Worm (Caenorhabditis elegans): Measurements from ENCODE around the gene Y57G11C.33.

Gene Y57G11C.33

ce11 chrIV:14620543-14620942 lies 36.3 kb upstream of the Y57G11C.33 start:
- TF ChIP-seq Y105C5A.15 (GFP tag; IDR thresholded peaks at IDR 0.05), result no peak
- TF ChIP-seq ZK546.5 (tag; optimal IDR thresholded peaks at IDR 0.05), result no peak
- no peak for TF ChIP-seq daf-12 (tag; optimal IDR thresholded peaks at IDR 0.05)
- no peak for TF ChIP-seq madf-5 (GFP tag; IDR thresholded peaks at IDR 0.05)
- no peak for TF ChIP-seq D1046.2 (GFP tag; IDR thresholded peaks at IDR 0.05)
- TF ChIP-seq dmd-6 (GFP tag; IDR thresholded peaks at IDR 0.05), result peak; percentile 49
- no peak for TF ChIP-seq zip-11 (GFP tag; IDR thresholded peaks at IDR 0.05)
- TF ChIP-seq egl-43 (GFP tag; IDR thresholded peaks at IDR 0.05), result peak; percentile 49; the same call in 1 of the 2 replicates
- TF ChIP-seq mdl-1 (tag; optimal IDR thresholded peaks at IDR 0.05), result peak; percentile 15 to 76
- no peak for TF ChIP-seq unc-130 (GFP tag; optimal IDR thresholded peaks at IDR 0.05)
- TF ChIP-seq lsy-2 (tag; optimal IDR thresholded peaks at IDR 0.05), result peak; percentile 45 to 54
- no peak for TF ChIP-seq ces-1 (GFP tag; optimal IDR thresholded peaks at IDR 0.05)
- 0 out of 2 replicates have a peak, but pooled peaks have one; percentile 22 for TF ChIP-seq ctbp-1 (GFP tag; IDR thresholded peaks at IDR 0.05)
- TF ChIP-seq nhr-48 (tag; optimal IDR thresholded peaks at IDR 0.05), result no peak
- TF ChIP-seq pqm-1 (tag; optimal IDR thresholded peaks at IDR 0.05), result peak; percentile 16
- no peak for TF ChIP-seq snpc-4 (tag; optimal IDR thresholded peaks at IDR 0.05)
- TF ChIP-seq fos-1 (tag; optimal IDR thresholded peaks at IDR 0.05), result no peak
- no peak for TF ChIP-seq duxl-1 (tag; optimal IDR thresholded peaks at IDR 0.05; ENCODE audit: poor library complexity)
- TF ChIP-seq F37D6.2 (tag; optimal IDR thresholded peaks at IDR 0.05), result no peak
- no peak for TF ChIP-seq ceh-82 (tag; optimal IDR thresholded peaks at IDR 0.05)
- TF ChIP-seq ceh-28 (tag; optimal IDR thresholded peaks at IDR 0.05), result no peak
- TF ChIP-seq ztf-7 (tag; optimal IDR thresholded peaks at IDR 0.05), result peak; percentile 19
- TF ChIP-seq T26A8.4 (GFP tag; IDR thresholded peaks at IDR 0.05), result no peak
- TF ChIP-seq spr-3 (GFP tag; optimal IDR thresholded peaks at IDR 0.05), result no peak
- peak; percentile 51 for TF ChIP-seq rbr-2 (tag; optimal IDR thresholded peaks at IDR 0.05)
- TF ChIP-seq ceh-32 (tag; optimal IDR thresholded peaks at IDR 0.05; ENCODE audit: poor library complexity), result no peak
- no peak for TF ChIP-seq F49E8.2 (tag; optimal IDR thresholded peaks at IDR 0.05; ENCODE audit: borderline replicate concordance)
- no peak for TF ChIP-seq lir-3 (tag; optimal IDR thresholded peaks at IDR 0.05)
- TF ChIP-seq tra-1 (GFP tag; IDR thresholded peaks at IDR 0.05), result no peak
- no peak for TF ChIP-seq zfp-2 (tag; optimal IDR thresholded peaks at IDR 0.05)
- TF ChIP-seq hlh-30 (tag; optimal IDR thresholded peaks at IDR 0.05; ENCODE audit: insufficient read depth), result peak; percentile 70
- TF ChIP-seq nhr-237 (tag; optimal IDR thresholded peaks at IDR 0.05), result no peak
- no peak for TF ChIP-seq nhr-41 (GFP tag; IDR thresholded peaks at IDR 0.05)
- TF ChIP-seq ama-1 (optimal IDR thresholded peaks at IDR 0.05), result peak; percentile 22
- no peak for TF ChIP-seq lin-29 (GFP tag; IDR thresholded peaks at IDR 0.05)
- no peak for TF ChIP-seq R02D3.7 (tag; optimal IDR thresholded peaks at IDR 0.05)
- TF ChIP-seq unc-62 (GFP tag; optimal IDR thresholded peaks at IDR 0.05 in 1 of 2), result peak in 1 of 2 experiments; percentile 93
- no peak for TF ChIP-seq unc-62 (tag; optimal IDR thresholded peaks at IDR 0.05)
- peak; percentile 35 for TF ChIP-seq mes-2 (tag; optimal IDR thresholded peaks at IDR 0.05; ENCODE audit: poor library complexity, severe bottlenecking)
- no peak for TF ChIP-seq fkh-10 (GFP tag; optimal IDR thresholded peaks at IDR 0.05)
- no peak for TF ChIP-seq jun-1 (tag; optimal IDR thresholded peaks at IDR 0.05)
- no peak for TF ChIP-seq dmd-8 (GFP tag; IDR thresholded peaks at IDR 0.05)
- TF ChIP-seq aly-2 (tag; optimal IDR thresholded peaks at IDR 0.05), result no peak
- TF ChIP-seq spr-1 (tag; optimal IDR thresholded peaks at IDR 0.05), result no peak
- TF ChIP-seq lin-38 (GFP tag; IDR thresholded peaks at IDR 0.05), result no peak
- TF ChIP-seq sdz-12 (GFP tag; optimal IDR thresholded peaks at IDR 0.05), result no peak
- TF ChIP-seq nhr-102 (tag; optimal IDR thresholded peaks at IDR 0.05), result no peak
- peak in 1 of 2 experiments; percentile 87 for TF ChIP-seq daf-16 (GFP tag; optimal IDR thresholded peaks at IDR 0.05)
- peak; percentile 84 for TF ChIP-seq daf-16 (tag; optimal IDR thresholded peaks at IDR 0.05)
- no peak for TF ChIP-seq saeg-2 (GFP tag; IDR thresholded peaks at IDR 0.05)
- TF ChIP-seq mxl-3 (GFP tag; optimal IDR thresholded peaks at IDR 0.05), result peak; percentile 37
- TF ChIP-seq nhr-11 (tag; optimal IDR thresholded peaks at IDR 0.05), result peak; percentile 74
- TF ChIP-seq ceh-44 (GFP tag; IDR thresholded peaks at IDR 0.05), result no peak

All from whole organism, L4 larva.